In the genomic region with DNA sequence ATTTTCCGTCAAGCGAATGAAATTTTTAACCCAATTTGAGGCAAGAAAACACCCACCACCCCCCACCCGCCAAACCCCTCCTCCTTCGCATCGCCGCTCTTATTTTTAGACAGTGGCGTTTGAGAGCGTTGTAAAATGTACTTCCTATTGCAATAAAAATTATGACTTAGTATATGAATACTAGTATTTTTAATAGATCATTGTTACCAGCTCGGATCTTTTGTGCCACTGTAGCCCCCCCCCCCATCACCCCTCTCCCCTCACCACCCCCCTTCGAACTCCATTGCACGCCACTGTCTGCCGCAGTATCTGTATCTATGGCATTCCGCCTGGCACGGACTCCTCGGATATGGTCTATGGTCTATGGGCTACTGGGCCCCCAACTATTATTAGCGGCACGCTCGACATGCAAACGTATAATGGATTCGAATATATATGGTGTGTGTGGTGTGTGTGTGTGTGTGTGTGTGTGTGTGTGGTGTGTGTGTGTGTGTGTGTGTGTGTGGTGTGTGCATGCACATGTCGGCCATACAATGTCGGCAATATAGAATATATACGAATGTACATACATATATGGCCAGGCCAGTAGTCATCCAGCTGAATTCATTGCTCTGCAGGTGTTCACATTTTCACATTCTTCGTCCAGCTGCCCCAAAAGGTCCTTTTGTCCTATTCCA, we compare ENCODE assay signal across 1 fruit fly cellular context.
TF ChIP-seq lines count a peak whose summit lies in the region.

No protein-coding gene starts in this region.

TF ChIP-seq in whole organism, embryonic, 481 proteins besides CTCF, POLR2A, EP300 and RAD21 (continued from another document):
- 0 out of 3 replicates have a peak, but pooled peaks have one; percentile 18 for TF ChIP-seq tgo (GFP tag; IDR thresholded peaks at IDR 0.05; lab: Robert Waterston, UW)
- TF ChIP-seq Gsc (GFP tag; IDR thresholded peaks at IDR 0.05; lab: Robert Waterston, UW): 0 out of 2 replicates have a peak, but pooled peaks have one; percentile 24
- peak; percentile 21; the same call in 1 of the 2 replicates for TF ChIP-seq H2.0 (GFP tag; IDR thresholded peaks at IDR 0.05; lab: Robert Waterston, UW)
- TF ChIP-seq fd96Cb (tag; optimal IDR thresholded peaks at IDR 0.05; lab: Kevin White, UChicago): peak; percentile 41
- TF ChIP-seq Antp (GFP tag; optimal IDR thresholded peaks at IDR 0.05; lab: Kevin White, UChicago): no peak
- TF ChIP-seq CG14667 (GFP tag; IDR thresholded peaks at IDR 0.05; lab: Robert Waterston, UW): 0 out of 2 replicates have a peak, but pooled peaks have one; percentile 13
- TF ChIP-seq CG3281 (GFP tag; optimal IDR thresholded peaks at IDR 0.05; lab: Kevin White, UChicago): no peak
- TF ChIP-seq sd (tag; optimal IDR thresholded peaks at IDR 0.05; lab: Kevin White, UChicago): no peak
- no peak for TF ChIP-seq CG30020 (tag; optimal IDR thresholded peaks at IDR 0.05; lab: Kevin White, UChicago)
- TF ChIP-seq CG14050 (GFP tag; IDR thresholded peaks at IDR 0.05; lab: Robert Waterston, UW): no peak
- TF ChIP-seq vvl (GFP tag; IDR thresholded peaks at IDR 0.05; lab: Robert Waterston, UW): 0 out of 2 replicates have a peak, but pooled peaks have one; percentile 50
- TF ChIP-seq cad (GFP tag; optimal IDR thresholded peaks at IDR 0.05; lab: Kevin White, UChicago): no peak
- peak; percentile 42; the same call in 1 of the 3 replicates for TF ChIP-seq H15 (GFP tag; IDR thresholded peaks at IDR 0.05; lab: Robert Waterston, UW)
- TF ChIP-seq CG34422 (GFP tag; IDR thresholded peaks at IDR 0.05; lab: Robert Waterston, UW): no peak
- peak; percentile 53 for TF ChIP-seq CG1603 (tag; optimal IDR thresholded peaks at IDR 0.05; lab: Kevin White, UChicago)
- TF ChIP-seq CG2889 (GFP tag; IDR thresholded peaks at IDR 0.05; lab: Robert Waterston, UW): no peak
- no peak for TF ChIP-seq Sry-β (GFP tag; optimal IDR thresholded peaks at IDR 0.05; lab: Kevin White, UChicago)
- no peak for TF ChIP-seq CG12219 (GFP tag; optimal IDR thresholded peaks at IDR 0.05; lab: Kevin White, UChicago)
- peak; percentile 28 for TF ChIP-seq unpg (GFP tag; optimal IDR thresholded peaks at IDR 0.05; lab: Kevin White, UChicago)
- TF ChIP-seq ATbp (GFP tag; optimal IDR thresholded peaks at IDR 0.05; lab: Kevin White, UChicago): peak; percentile 27
- TF ChIP-seq Hr39 (optimal IDR thresholded peaks at IDR 0.05; lab: Kevin White, UChicago): no peak
- 0 out of 3 replicates have a peak, but pooled peaks have one; percentile 46 for TF ChIP-seq CG11456 (GFP tag; IDR thresholded peaks at IDR 0.05; lab: Robert Waterston, UW)
- no peak for TF ChIP-seq ham (GFP tag; IDR thresholded peaks at IDR 0.05; lab: Robert Waterston, UW)
- TF ChIP-seq phol (tag; optimal IDR thresholded peaks at IDR 0.05; lab: Kevin White, UChicago): peak; percentile 39
- TF ChIP-seq trem (tag; optimal IDR thresholded peaks at IDR 0.05; lab: Kevin White, UChicago): no peak
- TF ChIP-seq Blimp-1 (GFP tag; optimal IDR thresholded peaks at IDR 0.05; lab: Kevin White, UChicago): peak; percentile 48
- no peak for TF ChIP-seq CG18262 (tag; optimal IDR thresholded peaks at IDR 0.05; lab: Kevin White, UChicago)
- TF ChIP-seq ken (GFP tag; IDR thresholded peaks at IDR 0.05; lab: Robert Waterston, UW): 0 out of 3 replicates have a peak, but pooled peaks have one; percentile 29
- TF ChIP-seq CG13424 (tag; optimal IDR thresholded peaks at IDR 0.05; lab: Kevin White, UChicago): peak; percentile 18
- peak; percentile 38 for TF ChIP-seq dmrt99B (tag; optimal IDR thresholded peaks at IDR 0.05; lab: Kevin White, UChicago)
- TF ChIP-seq ttk (GFP tag; IDR thresholded peaks at IDR 0.05; lab: Robert Waterston, UW): 0 out of 2 replicates have a peak, but pooled peaks have one; percentile 28
- no peak for TF ChIP-seq ftz-f1 (GFP tag; optimal IDR thresholded peaks at IDR 0.05; lab: Kevin White, UChicago)
- no peak for TF ChIP-seq CG10959 (GFP tag; IDR thresholded peaks at IDR 0.05; lab: Robert Waterston, UW)
- no peak for TF ChIP-seq D (optimal IDR thresholded peaks at IDR 0.05; lab: Kevin White, UChicago)
- peak; percentile 15 for TF ChIP-seq D (GFP tag; optimal IDR thresholded peaks at IDR 0.05; lab: Kevin White, UChicago)
- TF ChIP-seq klu (GFP tag; IDR thresholded peaks at IDR 0.05; lab: Robert Waterston, UW): 0 out of 2 replicates have a peak, but pooled peaks have one; percentile 23
- 0 out of 3 replicates have a peak, but pooled peaks have one; percentile 17 for TF ChIP-seq Optix (GFP tag; IDR thresholded peaks at IDR 0.05; lab: Robert Waterston, UW)
- no peak for TF ChIP-seq CG31441 (GFP tag; IDR thresholded peaks at IDR 0.05; lab: Robert Waterston, UW)
- TF ChIP-seq lmd (GFP tag; IDR thresholded peaks at IDR 0.05; lab: Robert Waterston, UW): peak; percentile 48
- no peak for TF ChIP-seq gt (GFP tag; IDR thresholded peaks at IDR 0.05; lab: Robert Waterston, UW)
- TF ChIP-seq Oli (tag; optimal IDR thresholded peaks at IDR 0.05; lab: Kevin White, UChicago): peak; percentile 21
- TF ChIP-seq crol (GFP tag; IDR thresholded peaks at IDR 0.05; lab: Robert Waterston, UW): peak; percentile 50; the same call in 1 of the 2 replicates
- TF ChIP-seq CG8290 (GFP tag; optimal IDR thresholded peaks at IDR 0.05; lab: Kevin White, UChicago): no peak
- TF ChIP-seq CG8290 (tag; optimal IDR thresholded peaks at IDR 0.05; lab: Kevin White, UChicago): peak in 1 of 2 experiments; percentile 55
- peak; percentile 40 for TF ChIP-seq row (GFP tag; IDR thresholded peaks at IDR 0.05; lab: Robert Waterston, UW)
- TF ChIP-seq CG11504 (tag; optimal IDR thresholded peaks at IDR 0.05; lab: Kevin White, UChicago): peak; percentile 7
- TF ChIP-seq Ada2b (GFP tag; IDR thresholded peaks at IDR 0.05; lab: Robert Waterston, UW): 0 out of 2 replicates have a peak, but pooled peaks have one; percentile 17
- TF ChIP-seq CG8924 (tag; optimal IDR thresholded peaks at IDR 0.05; lab: Kevin White, UChicago): peak; percentile 4
- TF ChIP-seq dysf (GFP tag; IDR thresholded peaks at IDR 0.05; lab: Robert Waterston, UW): peak; percentile 33; the same call in 1 of the 3 replicates
- no peak for TF ChIP-seq CG5953 (GFP tag; IDR thresholded peaks at IDR 0.05; lab: Robert Waterston, UW)
- 0 out of 2 replicates have a peak, but pooled peaks have one; percentile 38 for TF ChIP-seq ara (GFP tag; IDR thresholded peaks at IDR 0.05; lab: Robert Waterston, UW)
- peak; percentile 63 for TF ChIP-seq sisA (GFP tag; IDR thresholded peaks at IDR 0.05; lab: Robert Waterston, UW)
- TF ChIP-seq Abd-B (GFP tag; optimal IDR thresholded peaks at IDR 0.05; lab: Kevin White, UChicago): no peak
- TF ChIP-seq Mad (GFP tag; optimal IDR thresholded peaks at IDR 0.05; lab: Kevin White, UChicago): no peak
- peak; percentile 51; the same call in 1 of the 3 replicates for TF ChIP-seq ci (GFP tag; IDR thresholded peaks at IDR 0.05; lab: Robert Waterston, UW)
- no peak for TF ChIP-seq CkIIα-i1 (GFP tag; IDR thresholded peaks at IDR 0.05; lab: Robert Waterston, UW)
- TF ChIP-seq Dfd (GFP tag; optimal IDR thresholded peaks at IDR 0.05; lab: Kevin White, UChicago): peak in 1 of 2 experiments; percentile 76
- peak; percentile 17 for TF ChIP-seq CG10979 (tag; optimal IDR thresholded peaks at IDR 0.05; lab: Kevin White, UChicago)
- TF ChIP-seq C15 (GFP tag; IDR thresholded peaks at IDR 0.05; lab: Robert Waterston, UW): no peak
- peak; percentile 21 for TF ChIP-seq CG12391 (tag; optimal IDR thresholded peaks at IDR 0.05; lab: Kevin White, UChicago)
- no peak for TF ChIP-seq Xbp1 (GFP tag; optimal IDR thresholded peaks at IDR 0.05; lab: Kevin White, UChicago)
- peak; percentile 11 for TF ChIP-seq cg (GFP tag; optimal IDR thresholded peaks at IDR 0.05; lab: Kevin White, UChicago)
- TF ChIP-seq CG14441 (GFP tag; IDR thresholded peaks at IDR 0.05; lab: Robert Waterston, UW): 0 out of 2 replicates have a peak, but pooled peaks have one; percentile 22
- TF ChIP-seq Ptx1 (GFP tag; IDR thresholded peaks at IDR 0.05; lab: Robert Waterston, UW): peak; percentile 43; the same call in 1 of the 2 replicates
- TF ChIP-seq Gug (GFP tag; IDR thresholded peaks at IDR 0.05; lab: Robert Waterston, UW): peak; percentile 41; the same call in 1 of the 4 replicates
- no peak for TF ChIP-seq CG7963 (GFP tag; IDR thresholded peaks at IDR 0.05; lab: Robert Waterston, UW; ENCODE audit: partially characterized antibody)
- no peak for TF ChIP-seq trh (GFP tag; optimal IDR thresholded peaks at IDR 0.05; lab: Kevin White, UChicago)
- TF ChIP-seq lab (GFP tag; optimal IDR thresholded peaks at IDR 0.05; lab: Kevin White, UChicago): peak; percentile 23
- TF ChIP-seq Asciz (GFP tag; optimal IDR thresholded peaks at IDR 0.05; lab: Kevin White, UChicago): no peak
- TF ChIP-seq fru (optimal IDR thresholded peaks at IDR 0.05; lab: Kevin White, UChicago): no peak
- TF ChIP-seq bbx (GFP tag; IDR thresholded peaks at IDR 0.05; lab: Robert Waterston, UW; ENCODE audit: partially characterized antibody): no peak
- TF ChIP-seq ase (GFP tag; IDR thresholded peaks at IDR 0.05; lab: Robert Waterston, UW): peak; percentile 53; the same call in 1 of the 3 replicates
- TF ChIP-seq CG34224 (GFP tag; IDR thresholded peaks at IDR 0.05; lab: Robert Waterston, UW; ENCODE audit: partially characterized antibody): no peak
- peak; percentile 33 for TF ChIP-seq CG10366 (GFP tag; IDR thresholded peaks at IDR 0.05; lab: Robert Waterston, UW)
- TF ChIP-seq lbe (GFP tag; optimal IDR thresholded peaks at IDR 0.05; lab: Kevin White, UChicago): no peak
- no peak for TF ChIP-seq dan (GFP tag; IDR thresholded peaks at IDR 0.05; lab: Robert Waterston, UW)
- no peak for TF ChIP-seq CG8089 (GFP tag; optimal IDR thresholded peaks at IDR 0.05; lab: Kevin White, UChicago)
- no peak for TF ChIP-seq sens-2 (GFP tag; IDR thresholded peaks at IDR 0.05; lab: Robert Waterston, UW)
- TF ChIP-seq peb (GFP tag; IDR thresholded peaks at IDR 0.05; lab: Robert Waterston, UW): no peak
- peak; percentile 15 for TF ChIP-seq grau (tag; optimal IDR thresholded peaks at IDR 0.05; lab: Kevin White, UChicago)
- TF ChIP-seq aop (GFP tag; IDR thresholded peaks at IDR 0.05; lab: Robert Waterston, UW): no peak
- TF ChIP-seq Hsf (GFP tag; optimal IDR thresholded peaks at IDR 0.05; lab: Kevin White, UChicago): no peak
- TF ChIP-seq ewg (GFP tag; optimal IDR thresholded peaks at IDR 0.05; lab: Kevin White, UChicago): peak; percentile 13
- peak; percentile 47 for TF ChIP-seq gem (tag; optimal IDR thresholded peaks at IDR 0.05; lab: Kevin White, UChicago)
- TF ChIP-seq CG8944 (GFP tag; optimal IDR thresholded peaks at IDR 0.05; lab: Kevin White, UChicago): no peak
- TF ChIP-seq CG18599 (GFP tag; optimal IDR thresholded peaks at IDR 0.05; lab: Kevin White, UChicago): peak; percentile 39
- 0 out of 2 replicates have a peak, but pooled peaks have one; percentile 24 for TF ChIP-seq CG32767 (GFP tag; IDR thresholded peaks at IDR 0.05; lab: Robert Waterston, UW)
- no peak for TF ChIP-seq CG10267 (tag; optimal IDR thresholded peaks at IDR 0.05; lab: Kevin White, UChicago)
- TF ChIP-seq CG12769 (tag; optimal IDR thresholded peaks at IDR 0.05; lab: Kevin White, UChicago): peak; percentile 51
- peak; percentile 40 for TF ChIP-seq ssp (GFP tag; IDR thresholded peaks at IDR 0.05; lab: Robert Waterston, UW)
- TF ChIP-seq HLH3B (GFP tag; IDR thresholded peaks at IDR 0.05; lab: Robert Waterston, UW): peak; percentile 48; the same call in 1 of the 2 replicates
- no peak for TF ChIP-seq seq (GFP tag; IDR thresholded peaks at IDR 0.05; lab: Robert Waterston, UW)
TF ChIP-seq in whole organism, embryonic: peak in this region for 60.
